Fruit fly (Drosophila melanogaster) whole organism, embryonic: Measurements from ENCODE around the gene AspRS-m.

ENCODE experiments used
- Atf6 ChIP-seq: fragments of 200-800 bp; sonication (Bioruptor generic); IDR thresholded peaks from 2 replicates; pipeline ENCODE4 v1.3.6; 2022; ENCODE audit warnings: missing biosample characterization, missing genetic modification characterization
- Awh ChIP-seq: fragments of 200-800 bp; sonication (Bioruptor generic); IDR thresholded peaks from 2 replicates; pipeline ENCODE4, ENCODE4 v1.3.6; 2022; ENCODE audit warnings: missing biosample characterization, missing genetic modification characterization
- CG11723 ChIP-seq: fragments of 200-800 bp; sonication (Bioruptor generic); optimal IDR thresholded peaks from 2 replicates; lab custom pipeline; 2017; ENCODE audit warnings: missing biosample characterization, mild to moderate bottlenecking, missing genetic modification characterization
- CG14965 ChIP-seq: fragments of 200-800 bp; sonication (Bioruptor generic); optimal IDR thresholded peaks from 2 replicates; lab custom pipeline; 2016; ENCODE audit warnings: missing biosample characterization, missing genetic modification characterization, borderline replicate concordance
- CG16779 ChIP-seq: fragments of 200-800 bp; sonication (Bioruptor generic); IDR thresholded peaks from 2 replicates; pipeline ENCODE4 v1.3.6; 2022; ENCODE audit warnings: missing biosample characterization, missing genetic modification characterization
- CG17359 ChIP-seq: fragments of 200-800 bp; sonication (Bioruptor generic); optimal IDR thresholded peaks from 3 replicates; lab custom pipeline; 2018; ENCODE audit warnings: missing biosample characterization, mild to moderate bottlenecking, missing genetic modification characterization, moderate library complexity
- CG17361 ChIP-seq: fragments of 200-800 bp; sonication (Bioruptor generic); IDR thresholded peaks from 3 replicates; pipeline ENCODE4 v1.3.6; 2022; ENCODE audit warnings: missing biosample characterization, missing genetic modification characterization
- CG18619 ChIP-seq: fragments of 200-800 bp; sonication (Bioruptor generic); optimal IDR thresholded peaks from 3 replicates; lab custom pipeline; 2017; ENCODE audit warnings: missing biosample characterization, mild to moderate bottlenecking, missing genetic modification characterization
- CG2199 ChIP-seq: fragments of 200-800 bp; sonication (Bioruptor generic); IDR thresholded peaks from 3 replicates; pipeline ENCODE4 v1.3.6; 2022; ENCODE audit warnings: missing biosample characterization, missing genetic modification characterization
- CG2202 ChIP-seq: fragments of 200-800 bp; sonication (Bioruptor generic); optimal IDR thresholded peaks from 2 replicates; lab custom pipeline; 2018; ENCODE audit warnings: missing biosample characterization, mild to moderate bottlenecking, missing genetic modification characterization
- CG2875 ChIP-seq: fragments of 200-800 bp; sonication (Bioruptor generic); optimal IDR thresholded peaks from 2 replicates; lab custom pipeline; 2017; ENCODE audit warnings: missing biosample characterization, mild to moderate bottlenecking, missing genetic modification characterization, missing genetic modification reagents
- CG3281 ChIP-seq: fragments of 200-800 bp; sonication (Bioruptor generic); optimal IDR thresholded peaks from 3 replicates; lab custom pipeline; 2017; ENCODE audit warnings: missing biosample characterization, mild to moderate bottlenecking, missing genetic modification characterization
- CG3995 ChIP-seq: fragments of 200-800 bp; sonication (Bioruptor generic); optimal IDR thresholded peaks from 3 replicates; lab custom pipeline; 2016; ENCODE audit warnings: missing biosample characterization, missing genetic modification characterization
- CG6254 ChIP-seq: fragments of 200-800 bp; sonication (Bioruptor generic); optimal IDR thresholded peaks from 3 replicates; lab custom pipeline; 2017; ENCODE audit warnings: mild to moderate bottlenecking, missing biosample characterization, missing genetic modification reagents, missing genetic modification characterization
- Dfd ChIP-seq, 2 experiments: fragments of >200 bp; optimal IDR thresholded peaks; 2 replicates each; lab custom pipeline; 2017; ENCODE audit warnings: missing biosample characterization in 2 of 2, missing genetic modification characterization in 2 of 2
- Fer3 ChIP-seq: fragments of 200-800 bp; sonication (Bioruptor generic); optimal IDR thresholded peaks from 2 replicates; lab custom pipeline; 2018; ENCODE audit warnings: missing biosample characterization, mild to moderate bottlenecking, missing genetic modification characterization, moderate library complexity
- Gsc ChIP-seq: fragments of 200-800 bp; sonication (Bioruptor generic); IDR thresholded peaks from 2 replicates; pipeline ENCODE4 v1.3.6; 2022; ENCODE audit warnings: missing biosample characterization, missing genetic modification characterization
- Nf-YB ChIP-seq: fragments of 200-800 bp; sonication (Bioruptor generic); optimal IDR thresholded peaks from 3 replicates; lab custom pipeline; 2019; ENCODE audit warnings: missing biosample characterization, mild to moderate bottlenecking, missing genetic modification characterization, moderate library complexity
- Oli ChIP-seq: fragments of 200-800 bp; sonication (Bioruptor generic); optimal IDR thresholded peaks from 2 replicates; lab custom pipeline; 2018; ENCODE audit warnings: missing biosample characterization, mild to moderate bottlenecking, missing genetic modification characterization, moderate library complexity
- Pdp1 ChIP-seq, 2 experiments: fragments of 200-800 bp; sonication (Bioruptor generic); optimal IDR thresholded peaks; 3 replicates each; lab custom pipeline; 2016; ENCODE audit warnings: missing biosample characterization in 2 of 2, missing genetic modification characterization in 2 of 2, mild to moderate bottlenecking in 1 of 2, moderate library complexity in 1 of 2
- bbx ChIP-seq: fragments of 200-800 bp; sonication (Bioruptor generic); IDR thresholded peaks from 2 replicates; pipeline ENCODE4 v1.3.6; 2022; ENCODE audit warnings: missing biosample characterization, missing genetic modification characterization; ENCODE audit not compliant: partially characterized antibody
- chinmo ChIP-seq: fragments of 200-800 bp; sonication (Bioruptor generic); IDR thresholded peaks from 4 replicates; pipeline ENCODE4 v1.3.6; 2022; ENCODE audit warnings: missing biosample characterization, missing genetic modification characterization; ENCODE audit not compliant: partially characterized antibody
- ems ChIP-seq: fragments of 200-800 bp; sonication (Bioruptor generic); optimal IDR thresholded peaks from 3 replicates; lab custom pipeline; 2016; ENCODE audit warnings: missing biosample characterization, missing genetic modification characterization
- nau ChIP-seq: fragments of 200-800 bp; sonication (Bioruptor generic); optimal IDR thresholded peaks from 3 replicates; lab custom pipeline; 2017; ENCODE audit warnings: missing biosample characterization, mild to moderate bottlenecking, missing genetic modification characterization, missing genetic modification reagents
- nom ChIP-seq: fragments of 200-800 bp; sonication (Bioruptor generic); optimal IDR thresholded peaks from 2 replicates; lab custom pipeline; 2017; ENCODE audit warnings: missing biosample characterization, missing genetic modification characterization, mild to moderate bottlenecking, moderate library complexity, missing genetic modification reagents
- sc ChIP-seq, 3 experiments: fragments of >200 bp in 2 of 3; fragments of 200-800 bp in 1 of 3; sonication (Bioruptor generic) in 1 of 3; optimal IDR thresholded peaks; 2 replicates in 2 of 3; 3 replicates in 1 of 3; lab custom pipeline; 2017; ENCODE audit warnings: mild to moderate bottlenecking in 1 of 3, missing biosample characterization in 1 of 3, missing genetic modification characterization in 1 of 3, missing genetic modification reagents in 1 of 3
- sd ChIP-seq: fragments of 200-800 bp; sonication (Bioruptor generic); optimal IDR thresholded peaks from 3 replicates; lab custom pipeline; 2018; ENCODE audit warnings: missing biosample characterization, mild to moderate bottlenecking, missing genetic modification characterization, moderate library complexity
- sr ChIP-seq: fragments of 200-800 bp; sonication (Bioruptor generic); IDR thresholded peaks from 3 replicates; pipeline ENCODE4 v1.3.6; 2022; ENCODE audit warnings: missing biosample characterization, missing genetic modification characterization
- ssp ChIP-seq: fragments of 200-800 bp; sonication (Bioruptor generic); IDR thresholded peaks from 2 replicates; pipeline ENCODE4 v1.3.6; 2022; ENCODE audit warnings: missing biosample characterization, missing genetic modification characterization
- stwl ChIP-seq: fragments of 200-800 bp; sonication (Bioruptor generic); optimal IDR thresholded peaks from 3 replicates; lab custom pipeline; 2018; ENCODE audit warnings: missing biosample characterization, mild to moderate bottlenecking, missing genetic modification characterization, moderate library complexity
- sug ChIP-seq: fragments of 200-800 bp; optimal IDR thresholded peaks from 2 replicates; lab custom pipeline; 2019; ENCODE audit warnings: missing biosample characterization, mild to moderate bottlenecking, missing genetic modification characterization, moderate library complexity
- tll ChIP-seq, 2 experiments: fragments of 200-800 bp in 1 of 2; fragments of >200 bp in 1 of 2; sonication (Bioruptor generic) in 1 of 2; optimal IDR thresholded peaks; 2 replicates each; lab custom pipeline; 2017 to 2019; ENCODE audit warnings: missing biosample characterization in 2 of 2, missing genetic modification characterization in 2 of 2, mild to moderate bottlenecking in 1 of 2, moderate library complexity in 1 of 2
- trh ChIP-seq: fragments of 200-800 bp; sonication (Bioruptor generic); optimal IDR thresholded peaks from 2 replicates; lab custom pipeline; 2016; ENCODE audit warnings: missing biosample characterization, missing genetic modification characterization

AspRS-m gene

DNA sequence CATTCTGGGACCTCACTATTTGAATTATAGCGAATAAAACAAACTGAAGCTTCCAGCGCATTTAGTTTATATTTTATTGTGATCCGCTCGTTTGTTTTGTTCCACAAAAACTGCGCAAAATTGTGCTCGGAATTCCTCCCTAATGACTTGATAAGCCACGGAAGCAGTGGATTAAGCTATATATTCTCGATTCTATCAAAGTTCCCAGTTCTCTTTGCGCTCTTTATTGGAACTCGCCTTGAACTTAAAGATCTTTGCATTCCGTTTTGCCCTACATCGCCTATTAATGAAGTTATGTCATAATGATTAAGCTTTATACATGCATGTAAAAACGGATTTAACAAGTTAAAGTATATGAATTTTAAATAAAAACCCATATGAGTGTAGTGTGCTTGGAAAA lies 10.3 kb downstream of the AspRS-m start, which contains the start of gene Nepl9:
Nepl9 (minus strand) TSS at position 101 of the 400 bp plus-strand sequence.
- no peak for TF ChIP-seq Nf-YB (GFP tag; lab: Kevin White, UChicago)
- TF ChIP-seq Pdp1 (GFP tag; optimal IDR thresholded peaks at IDR 0.05; lab: Kevin White, UChicago): peak in 1 of 2 experiments; percentile 5
- TF ChIP-seq, all 482 proteins: peak for 1

- TF ChIP-seq Oli (no peak), CG3995 (no peak), chinmo (GFP tag; lab: Robert Waterston, UW) (no peak), CG11723 (GFP tag; lab: Kevin White, UChicago) (no peak), CG18619 (GFP tag; lab: Kevin White, UChicago) (no peak), trh (GFP tag; lab: Kevin White, UChicago) (no peak), Awh (GFP tag; lab: Robert Waterston, UW) (no peak), sr (no peak), Dfd (GFP tag; optimal IDR thresholded peaks at IDR 0.05; lab: Kevin White, UChicago) (no peak), tll (GFP tag; optimal IDR thresholded peaks at IDR 0.05; lab: Kevin White, UChicago) (no peak), bbx (GFP tag; lab: Robert Waterston, UW) (no peak), CG6254 (no peak), CG2875 (GFP tag; lab: Kevin White, UChicago) (no peak), Gsc (GFP tag; lab: Robert Waterston, UW) (no peak), stwl (tag; lab: Kevin White, UChicago) (no peak), CG17361 (GFP tag; lab: Robert Waterston, UW) (no peak)
These were observed 10.8 kb downstream of the AspRS-m start, which contains the start of the genes SclA and SclB for dm6 chr2L:16837672-16838071. TSS of gene SclA (plus strand) at chr2L:16837972. TSS of gene SclB (plus strand) at chr2L:16837972.

- TF ChIP-seq CG16779 (GFP tag; lab: Robert Waterston, UW) (no peak), nau (GFP tag; lab: Kevin White, UChicago) (peak; percentile 7), chinmo (GFP tag; lab: Robert Waterston, UW) (0 out of 4 replicates have a peak, but pooled peaks have one; percentile 44), sd (tag; lab: Kevin White, UChicago) (peak; percentile 92)
These were observed 12.8 kb downstream of the AspRS-m start for dm6 chr2L:16839665-16840064.

DNA sequence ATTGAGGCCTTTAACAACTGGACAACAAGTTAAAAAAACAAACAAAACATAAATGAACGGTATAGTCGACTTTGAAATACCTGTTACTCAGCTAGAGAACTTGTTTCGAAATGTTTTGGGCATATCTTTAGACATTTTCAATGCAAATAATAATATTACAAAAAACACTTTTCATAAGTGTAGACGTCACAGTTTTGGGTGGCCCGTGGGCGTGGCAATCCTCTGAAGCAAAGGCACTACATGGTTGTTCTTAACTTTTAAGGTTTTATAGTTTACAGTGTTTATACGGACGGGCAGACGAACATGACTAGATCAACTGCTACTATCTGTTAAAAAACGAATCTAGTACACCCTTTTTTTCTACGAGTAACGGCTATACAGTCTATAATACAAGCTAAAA lies 15.6 kb downstream of the AspRS-m start:
- TF ChIP-seq CG17359 (tag; lab: Kevin White, UChicago): no peak
- TF ChIP-seq ssp (GFP tag; lab: Robert Waterston, UW): no peak
- no peak for TF ChIP-seq ems
- no peak for TF ChIP-seq CG3281
- no peak for TF ChIP-seq nom (GFP tag; lab: Kevin White, UChicago)
- TF ChIP-seq CG14965: no peak
- no peak for TF ChIP-seq Atf6 (GFP tag; lab: Robert Waterston, UW)
- no peak for TF ChIP-seq Fer3
- TF ChIP-seq sc (optimal IDR thresholded peaks at IDR 0.05; lab: Kevin White, UChicago): no peak
- no peak for TF ChIP-seq sc (GFP tag; optimal IDR thresholded peaks at IDR 0.05; lab: Kevin White, UChicago)
- TF ChIP-seq sug (tag; lab: Kevin White, UChicago): no peak
- no peak for TF ChIP-seq CG2199 (GFP tag; lab: Robert Waterston, UW)
- TF ChIP-seq CG2202 (tag; lab: Kevin White, UChicago): no peak
